Fruit fly (Drosophila melanogaster) S2 (cell line): ENCODE measurements around the gene CG13937.

Experiments used
- CG8478 ChIP-seq: fragments of >200 bp; optimal IDR thresholded peaks from 2 replicates; lab custom pipeline; 2018
- CTCF ChIP-seq, 2 experiments: fragments of >200 bp; optimal IDR thresholded peaks; 2 replicates each; lab custom pipeline; 2018

dm6 chr3L:1880692-1881091 is 2.1 kb downstream of the CG13937 start:
- TF ChIP-seq CG8478 (lab: Kevin White, UChicago) (no peak), CTCF (optimal IDR thresholded peaks at IDR 0.05; lab: Kevin White, UChicago) (no peak)
